Worm (Caenorhabditis elegans): Measurements from ENCODE around the gene C07B5.4.

- TF ChIP-seq dao-5 (tag; optimal IDR thresholded peaks at IDR 0.05) = no peak
- no peak for TF ChIP-seq W03F9.2 (tag; optimal IDR thresholded peaks at IDR 0.05)
- TF ChIP-seq him-1 (tag; optimal IDR thresholded peaks at IDR 0.05) = no peak
Measured at ce11 chrX:9531640-9532039, 2.2 kb downstream of the C07B5.4 start.

Measured in whole organism, L4/young adult.